Fruit fly (Drosophila melanogaster): ENCODE data around the gene CG34450.

CG34450 gene

dm6 chrX:9355193-9355995 is 25.1 kb upstream of the CG34450 start:
- TF ChIP-seq esn (GFP tag; optimal IDR thresholded peaks at IDR 0.05) = peak; percentile 8
- TF ChIP-seq Ets96B (tag; optimal IDR thresholded peaks at IDR 0.05) = no peak
- TF ChIP-seq Lpt (GFP tag; optimal IDR thresholded peaks at IDR 0.05) = peak; percentile 10
- peak; percentile 29; the same call in 1 of the 3 replicates for TF ChIP-seq CG8119 (GFP tag; IDR thresholded peaks at IDR 0.05)
- no peak for TF ChIP-seq Eip93F (GFP tag; optimal IDR thresholded peaks at IDR 0.05)
- peak; percentile 39; the same call in 1 of the 3 replicates for TF ChIP-seq CG6163 (GFP tag; IDR thresholded peaks at IDR 0.05)
- TF ChIP-seq OdsH (GFP tag; optimal IDR thresholded peaks at IDR 0.05) = peak; percentile 1
- peak; percentile 58 for TF ChIP-seq fkh (GFP tag; optimal IDR thresholded peaks at IDR 0.05)
- no peak for TF ChIP-seq CG3919 (GFP tag; optimal IDR thresholded peaks at IDR 0.05)
- TF ChIP-seq Hr4 (GFP tag; optimal IDR thresholded peaks at IDR 0.05) = peak; percentile 11
- peak; percentile 79 for TF ChIP-seq Eip78C (GFP tag)
- no peak for TF ChIP-seq Blimp-1 (GFP tag; optimal IDR thresholded peaks at IDR 0.05)

dm6 chrX:9354773-9355172 is 24.5 kb upstream of the CG34450 start:
- TF ChIP-seq Sox14 (GFP tag; optimal IDR thresholded peaks at IDR 0.05) = no peak
- peak; percentile 7 for TF ChIP-seq CG32006 (GFP tag; optimal IDR thresholded peaks at IDR 0.05)

dm6 chrX:9352112-9353096 is 22.1 kb upstream of the CG34450 start:
- TF ChIP-seq CG31627 (GFP tag; optimal IDR thresholded peaks at IDR 0.05) (peak; percentile 71), achi (GFP tag; optimal IDR thresholded peaks at IDR 0.05) (peak; percentile 60), CG10669 (GFP tag; optimal IDR thresholded peaks at IDR 0.05) (peak; percentile 22), svp (GFP tag) (peak; percentile 82), cyc (GFP tag; optimal IDR thresholded peaks at IDR 0.05) (peak; percentile 71), OdsH (GFP tag; optimal IDR thresholded peaks at IDR 0.05) (peak; percentile 59), fd59A (GFP tag; optimal IDR thresholded peaks at IDR 0.05) (no peak), fd85E (GFP tag; optimal IDR thresholded peaks at IDR 0.05) (peak; percentile 0), Sox15 (GFP tag; optimal IDR thresholded peaks at IDR 0.05) (peak; percentile 24), topi (GFP tag; optimal IDR thresholded peaks at IDR 0.05) (peak; percentile 76), CG6163 (GFP tag; IDR thresholded peaks at IDR 0.05) (peak; percentile 85), CG16779 (tag; optimal IDR thresholded peaks at IDR 0.05) (no peak), CG3919 (GFP tag; optimal IDR thresholded peaks at IDR 0.05) (peak; percentile 54), CG8119 (GFP tag; IDR thresholded peaks at IDR 0.05) (peak; percentile 63), Met (GFP tag; optimal IDR thresholded peaks at IDR 0.05) (peak; percentile 77), CG32006 (GFP tag; optimal IDR thresholded peaks at IDR 0.05) (peak; percentile 72), Hr39 (GFP tag; optimal IDR thresholded peaks at IDR 0.05) (peak; percentile 66), spab (GFP tag; optimal IDR thresholded peaks at IDR 0.05) (no peak), Eip75B (GFP tag; optimal IDR thresholded peaks at IDR 0.05) (peak; percentile 3), CG3032 (tag; optimal IDR thresholded peaks at IDR 0.05) (no peak), Gug (GFP tag; IDR thresholded peaks at IDR 0.05) (peak; percentile 61; the same call in 1 of the 2 replicates), CG7368 (GFP tag; optimal IDR thresholded peaks at IDR 0.05) (no peak), CG34406 (GFP tag; optimal IDR thresholded peaks at IDR 0.05) (peak; percentile 65), salr (GFP tag; optimal IDR thresholded peaks at IDR 0.05) (no peak), Hr38 (GFP tag; optimal IDR thresholded peaks at IDR 0.05) (no peak), CG9139 (GFP tag; optimal IDR thresholded peaks at IDR 0.05) (no peak), Eip78C (GFP tag) (peak; percentile 84), pdm3 (GFP tag; optimal IDR thresholded peaks at IDR 0.05) (peak; percentile 44), Sox102F (GFP tag; optimal IDR thresholded peaks at IDR 0.05) (peak; percentile 66), acj6 (GFP tag; optimal IDR thresholded peaks at IDR 0.05) (peak; percentile 49), Ets21C (GFP tag; optimal IDR thresholded peaks at IDR 0.05) (peak; percentile 40), fkh (GFP tag; optimal IDR thresholded peaks at IDR 0.05) (peak; percentile 79), Sox14 (GFP tag; optimal IDR thresholded peaks at IDR 0.05) (peak; percentile 66), dsx (GFP tag; optimal IDR thresholded peaks at IDR 0.05; ENCODE audit: poor library complexity, severe bottlenecking) (peak; percentile 4), Blimp-1 (GFP tag; optimal IDR thresholded peaks at IDR 0.05) (peak; percentile 45), CG10631 (GFP tag; optimal IDR thresholded peaks at IDR 0.05) (peak; percentile 42), Smox (GFP tag; optimal IDR thresholded peaks at IDR 0.05) (peak; percentile 65), esn (GFP tag; optimal IDR thresholded peaks at IDR 0.05) (peak; percentile 75)

All from whole organism, prepupa.